Worm (Caenorhabditis elegans): ENCODE data around the gene sec-31.
A peak's percentile ranks its signal among the peaks of the same experiment; 100 is the strongest.

The sec-31 gene

DNA sequence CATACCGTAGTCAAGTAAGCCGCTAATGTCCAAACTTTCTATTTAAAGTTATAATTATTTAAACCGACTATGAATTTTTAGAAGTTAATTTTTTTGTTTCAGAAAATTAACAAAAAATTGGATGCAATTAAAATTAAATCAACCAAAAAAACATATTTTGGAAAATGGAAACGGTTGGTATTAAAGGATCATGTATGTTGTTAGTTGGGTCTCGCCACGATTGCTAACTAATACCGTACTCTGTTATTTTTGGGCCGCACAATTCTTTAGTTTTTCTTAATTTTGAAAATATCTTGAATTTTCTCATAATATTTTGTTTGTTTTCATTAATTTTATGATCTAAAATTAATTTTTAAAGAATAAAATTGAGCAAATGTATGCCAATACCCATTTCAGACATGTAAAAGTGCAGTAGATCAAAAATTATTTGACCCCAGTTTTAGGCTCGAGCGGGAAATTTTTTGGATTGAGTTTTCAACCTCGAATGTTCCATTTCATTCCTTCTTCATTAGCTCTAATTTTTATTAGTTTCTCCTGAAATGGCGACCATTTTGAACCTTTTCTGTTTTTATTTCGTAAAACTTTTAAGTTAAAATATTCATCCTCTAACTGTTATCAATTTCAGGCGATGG, 890 bp upstream of the sec-31 start, which contains the start of gene cbd-1 (continued):
- no peak for TF ChIP-seq ceh-40 (GFP tag; IDR thresholded peaks at IDR 0.05)
- TF ChIP-seq somi-1 (GFP tag; optimal IDR thresholded peaks at IDR 0.05), result no peak

DNA sequence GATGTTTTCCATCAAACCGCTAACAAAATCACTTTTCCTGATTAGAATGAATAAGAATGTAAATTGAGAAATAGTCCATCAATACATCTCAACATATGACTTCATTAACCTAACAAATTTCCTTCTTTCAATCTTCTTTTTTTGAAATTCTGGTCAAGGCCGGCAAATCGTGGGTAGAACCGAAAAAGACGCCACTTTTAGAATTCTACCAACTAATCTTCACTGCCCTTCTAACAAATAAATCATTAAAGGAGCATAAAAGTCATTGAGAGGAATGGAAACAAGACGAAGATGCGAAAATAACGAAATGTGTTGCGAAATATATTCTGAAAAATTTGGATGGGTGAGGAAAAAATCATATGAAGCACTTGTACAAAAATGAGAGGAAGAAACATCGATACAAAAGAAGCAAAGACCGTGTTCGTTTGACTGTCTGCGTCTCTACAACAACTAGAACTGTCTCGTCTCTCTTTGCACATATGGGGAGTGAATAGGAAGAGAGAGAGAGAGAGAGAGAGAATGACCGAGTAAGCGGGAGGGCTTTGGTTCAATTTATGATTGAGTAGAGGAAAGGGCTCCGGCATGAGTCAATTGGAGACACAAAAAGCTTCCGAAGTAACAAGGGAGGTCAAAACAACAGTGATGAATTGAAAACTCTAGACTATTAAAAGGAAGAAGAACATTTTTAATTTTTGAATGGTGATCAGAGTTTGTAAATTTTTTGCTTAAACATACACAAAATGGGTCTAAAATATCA, 7.6 kb downstream of the sec-31 start:
- TF ChIP-seq sdz-38 (tag; optimal IDR thresholded peaks at IDR 0.05) (no peak), F22D6.2 (tag; optimal IDR thresholded peaks at IDR 0.05) (no peak), aptf-2 (GFP tag; conservative IDR thresholded peaks at IDR 0.05) (no peak), pha-4 (tag; optimal IDR thresholded peaks at IDR 0.05) (no peak), hrde-1 (tag; optimal IDR thresholded peaks at IDR 0.05; ENCODE audit: borderline replicate concordance) (no peak), repo-1 (tag; optimal IDR thresholded peaks at IDR 0.05) (no peak), hmg-1.2 (GFP tag; IDR thresholded peaks at IDR 0.05) (peak; percentile 87), snpc-4 (GFP tag; optimal IDR thresholded peaks at IDR 0.05) (no peak), snpc-4 (tag; optimal IDR thresholded peaks at IDR 0.05) (no peak), nhr-80 (tag; optimal IDR thresholded peaks at IDR 0.05) (peak; percentile 45), ztf-26 (tag; optimal IDR thresholded peaks at IDR 0.05) (no peak), T26A5.8 (tag; optimal IDR thresholded peaks at IDR 0.05) (no peak), B0336.3 (GFP tag; IDR thresholded peaks at IDR 0.05) (no peak), let-526 (GFP tag; IDR thresholded peaks at IDR 0.05) (no peak), egrh-3 (GFP tag; IDR thresholded peaks at IDR 0.05) (no peak), lin-26 (GFP tag; IDR thresholded peaks at IDR 0.05) (no peak), F52B5.7 (tag; optimal IDR thresholded peaks at IDR 0.05) (no peak), zfh-2 (GFP tag; conservative IDR thresholded peaks at IDR 0.05) (no peak), rec-8 (tag; optimal IDR thresholded peaks at IDR 0.05) (no peak), somi-1 (GFP tag; optimal IDR thresholded peaks at IDR 0.05) (no peak), F49E8.2 (tag; optimal IDR thresholded peaks at IDR 0.05; ENCODE audit: insufficient read depth) (no peak), hlh-12 (tag; optimal IDR thresholded peaks at IDR 0.05) (no peak), attf-5 (GFP tag; optimal IDR thresholded peaks at IDR 0.05) (peak; percentile 28), dpff-1 (tag; optimal IDR thresholded peaks at IDR 0.05) (no peak), lin-54 (GFP tag; optimal IDR thresholded peaks at IDR 0.05) (no peak), chd-7 (tag; optimal IDR thresholded peaks at IDR 0.05) (no peak), cebp-1 (GFP tag; IDR thresholded peaks at IDR 0.05) (peak; percentile 90), cebp-1 (tag; optimal IDR thresholded peaks at IDR 0.05) (peak; percentile 96), F37B4.10 (GFP tag; IDR thresholded peaks at IDR 0.05) (no peak), snpc-3.4 (tag; optimal IDR thresholded peaks at IDR 0.05) (no peak), madf-8 (GFP tag; conservative IDR thresholded peaks at IDR 0.05) (no peak), lsl-1 (GFP tag; optimal IDR thresholded peaks at IDR 0.05) (no peak), F55B11.4 (tag; optimal IDR thresholded peaks at IDR 0.05; ENCODE audit: borderline replicate concordance, insufficient read depth) (no peak)

DNA sequence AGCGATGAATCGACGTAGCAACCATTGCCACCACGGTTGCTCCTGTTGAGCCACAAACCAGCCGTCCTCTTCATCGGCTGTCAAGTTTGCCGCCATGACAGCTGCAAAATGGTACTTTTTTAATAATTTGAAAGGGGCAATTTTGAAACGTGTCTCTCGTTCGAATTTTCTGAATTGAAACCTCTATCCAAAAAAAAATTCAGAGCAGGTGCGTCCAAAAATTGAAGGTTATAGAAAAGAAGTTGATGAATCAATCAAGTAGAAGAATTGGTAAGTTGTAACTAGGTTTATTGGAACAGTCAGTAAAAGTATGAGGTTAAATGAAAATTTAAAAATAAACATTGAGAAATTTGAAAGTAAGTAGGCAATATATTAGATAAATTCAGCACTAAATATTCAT, 10.2 kb downstream of the sec-31 start, which contains the start of gene T01G1.4:
T01G1.4 (minus strand) TSS at position 101 of the 400 bp plus-strand sequence.
- no peak for TF ChIP-seq F49E8.2 (tag; optimal IDR thresholded peaks at IDR 0.05; ENCODE audit: insufficient read depth)
- TF ChIP-seq F33H1.4 (GFP tag; IDR thresholded peaks at IDR 0.05), result no peak

Data from whole organism, young adult.